Worm (Caenorhabditis elegans) whole organism, late embryonic: ENCODE data around the gene pezo-1.
"Not testable (repeated sequence)": the region's sequence is repeated elsewhere in the genome, so short reads cannot be mapped to it uniquely, and the experiment has no call there.

Source experiments
- F13H6.1 ChIP-seq: sonication (generic microtip); optimal IDR thresholded peaks from 2 replicates; lab custom pipeline; 2016; ENCODE audit warnings: missing genetic modification characterization, missing compliant biosample characterization
- ahr-1 ChIP-seq: sonication (generic microtip); optimal IDR thresholded peaks from 2 replicates; lab custom pipeline; 2016; ENCODE audit warnings: missing genetic modification characterization, missing compliant biosample characterization
- ceh-22 ChIP-seq: sonication (generic microtip); optimal IDR thresholded peaks from 2 replicates; lab custom pipeline; 2017; ENCODE audit warnings: missing biosample characterization, missing genetic modification characterization
- ceh-34 ChIP-seq: sonication (generic microtip); optimal IDR thresholded peaks from 2 replicates; lab custom pipeline; 2016; ENCODE audit warnings: mild to moderate bottlenecking, missing genetic modification characterization, missing compliant biosample characterization
- ceh-48 ChIP-seq: sonication (generic microtip); optimal IDR thresholded peaks from 2 replicates; lab custom pipeline; 2016; ENCODE audit warnings: missing genetic modification characterization, inconsistent platforms, missing compliant biosample characterization
- ceh-9 ChIP-seq: sonication (generic microtip); optimal IDR thresholded peaks from 2 replicates; lab custom pipeline; 2016; ENCODE audit warnings: mild to moderate bottlenecking, missing genetic modification characterization, inconsistent platforms, missing compliant biosample characterization
- che-1 ChIP-seq: sonication (generic microtip); optimal IDR thresholded peaks from 2 replicates; lab custom pipeline; 2016; ENCODE audit warnings: mild to moderate bottlenecking, missing genetic modification characterization, missing compliant biosample characterization
- ets-4 ChIP-seq: sonication (generic microtip); optimal IDR thresholded peaks from 2 replicates; lab custom pipeline; 2016; ENCODE audit warnings: missing genetic modification characterization, missing compliant biosample characterization
- fkh-10 ChIP-seq: fragments of 150-350 bp; optimal IDR thresholded peaks from 2 replicates; lab custom pipeline; 2014; ENCODE audit warnings: missing biosample characterization, missing genetic modification reagents, missing genetic modification characterization
- fkh-6 ChIP-seq: sonication (generic microtip); optimal IDR thresholded peaks from 2 replicates; lab custom pipeline; 2016; ENCODE audit warnings: missing genetic modification characterization, missing compliant biosample characterization
- hlh-13 ChIP-seq: fragments of 200-800 bp; sonication (Bioruptor generic); optimal IDR thresholded peaks from 2 replicates; lab custom pipeline; 2018; ENCODE audit warnings: mild to moderate bottlenecking, missing genetic modification characterization, missing compliant biosample characterization
- hlh-15 ChIP-seq: sonication (generic microtip); optimal IDR thresholded peaks from 2 replicates; lab custom pipeline; 2016; ENCODE audit warnings: missing genetic modification characterization, missing compliant biosample characterization
- hlh-6 ChIP-seq: sonication (generic microtip); optimal IDR thresholded peaks from 2 replicates; lab custom pipeline; 2016; ENCODE audit warnings: missing genotype, missing genetic modification characterization, missing compliant biosample characterization
- lim-6 ChIP-seq: sonication (generic microtip); optimal IDR thresholded peaks from 2 replicates; lab custom pipeline; 2016; ENCODE audit warnings: missing genetic modification characterization, missing compliant biosample characterization
- lin-11 ChIP-seq: fragments of 200-800 bp; sonication (Bioruptor generic); optimal IDR thresholded peaks from 2 replicates; lab custom pipeline; 2018; ENCODE audit warnings: mild to moderate bottlenecking, missing genetic modification characterization, missing compliant biosample characterization
- nfya-1 ChIP-seq: sonication (generic microtip); optimal IDR thresholded peaks from 2 replicates; lab custom pipeline; 2017; ENCODE audit warnings: missing genetic modification characterization, mild to moderate bottlenecking, missing compliant biosample characterization, antibody characterized with exemption, moderate library complexity
- nhr-232 ChIP-seq: sonication (generic microtip); optimal IDR thresholded peaks from 2 replicates; lab custom pipeline; 2016; ENCODE audit warnings: missing genetic modification characterization, missing compliant biosample characterization
- npax-4 ChIP-seq: sonication (generic microtip); optimal IDR thresholded peaks from 2 replicates; lab custom pipeline; 2016; ENCODE audit warnings: missing genetic modification characterization, missing compliant biosample characterization
- pat-9 ChIP-seq: fragments of 200-800 bp; sonication (Bioruptor generic); optimal IDR thresholded peaks from 2 replicates; lab custom pipeline; 2018; ENCODE audit warnings: mild to moderate bottlenecking, missing genetic modification characterization, moderate library complexity, missing compliant biosample characterization
- pha-2 ChIP-seq: sonication (generic microtip); optimal IDR thresholded peaks from 2 replicates; lab custom pipeline; 2017; ENCODE audit warnings: mild to moderate bottlenecking, missing genetic modification characterization, missing compliant biosample characterization
- ref-2 ChIP-seq: sonication (generic microtip); optimal IDR thresholded peaks from 2 replicates; lab custom pipeline; 2016; ENCODE audit warnings: missing genetic modification characterization, missing compliant biosample characterization
- sox-2 ChIP-seq: fragments of 200-800 bp; sonication (Bioruptor generic); IDR thresholded peaks from 2 replicates; pipeline ENCODE4 v1.3.6; 2022; ENCODE audit warnings: missing genetic modification reagents, missing genetic modification characterization, missing compliant biosample characterization
- sox-4 ChIP-seq: sonication (generic microtip); optimal IDR thresholded peaks from 2 replicates; lab custom pipeline; 2017; ENCODE audit warnings: mild to moderate bottlenecking, missing genetic modification characterization, inconsistent platforms, missing compliant biosample characterization
- syd-9 ChIP-seq: sonication (generic microtip); optimal IDR thresholded peaks from 2 replicates; lab custom pipeline; 2016; ENCODE audit warnings: mild to moderate bottlenecking, missing genetic modification characterization, moderate library complexity, missing compliant biosample characterization
- tbx-7 ChIP-seq: sonication (generic microtip); optimal IDR thresholded peaks from 2 replicates; lab custom pipeline; 2016; ENCODE audit warnings: missing genotype, missing genetic modification characterization, missing compliant biosample characterization
- ztf-16 ChIP-seq: sonication (generic microtip); optimal IDR thresholded peaks from 2 replicates; lab custom pipeline; 2017; ENCODE audit warnings: missing genetic modification characterization, missing compliant biosample characterization

Gene pezo-1

ce11 chrIV:9300127-9300526 lies 66.2 kb downstream of the pezo-1 start, which contains the start of gene F49C12.3:
TSS of gene F49C12.3 (plus strand) at chrIV:9300427.
- TF ChIP-seq ceh-22 (tag; lab: Kevin White, UChicago) (no peak), nfya-1 (no peak), nhr-232 (tag; lab: Kevin White, UChicago) (no peak), pat-9 (tag; lab: Kevin White, UChicago) (no peak), ahr-1 (tag; lab: Kevin White, UChicago) (no peak), hlh-13 (GFP tag; lab: Kevin White, UChicago) (no peak), fkh-6 (tag; lab: Kevin White, UChicago) (no peak), ceh-9 (no peak), sox-2 (GFP tag; lab: Robert Waterston, UW) (no peak), npax-4 (tag; lab: Kevin White, UChicago) (no peak), sox-4 (tag; lab: Kevin White, UChicago) (no peak)

- TF ChIP-seq hlh-6 (tag; lab: Kevin White, UChicago) (no peak), ref-2 (tag; lab: Kevin White, UChicago) (no peak), lim-6 (tag; lab: Kevin White, UChicago) (no peak), npax-4 (tag; lab: Kevin White, UChicago) (no peak)
Observed at ce11 chrIV:9299145-9299544, 67.2 kb downstream of the pezo-1 start, which contains the start of gene F49C12.2. TSS of gene F49C12.2 (minus strand) at chrIV:9299245.

- no peak for TF ChIP-seq ztf-16
- TF ChIP-seq pha-2 (tag; lab: Kevin White, UChicago): no peak
- TF ChIP-seq lin-11: no peak
- TF ChIP-seq hlh-15 (tag; lab: Kevin White, UChicago): no peak
- TF ChIP-seq F13H6.1 (tag; lab: Kevin White, UChicago): no peak
- TF ChIP-seq syd-9 (tag; lab: Kevin White, UChicago): no peak
- TF ChIP-seq ceh-34 (tag; lab: Kevin White, UChicago): no peak
- TF ChIP-seq ets-4 (tag; lab: Kevin White, UChicago): no peak
- TF ChIP-seq ceh-48: no peak
Observed at ce11 chrIV:9296285-9296684, 70.0 kb downstream of the pezo-1 start, which contains the start of gene F49C12.1. TSS of gene F49C12.1 (minus strand) at chrIV:9296354.

ce11 chrIV:9293825-9294224 lies 72.5 kb downstream of the pezo-1 start, which contains the start of gene nhr-264:
TSS of gene nhr-264 (minus strand) at chrIV:9293925.
- not testable (repeated sequence) for TF ChIP-seq fkh-10; che-1 (tag; lab: Kevin White, UChicago); tbx-7 (tag; lab: Kevin White, UChicago)
